Worm (Caenorhabditis elegans): ENCODE measurements around the gene C05C8.8.

Gene C05C8.8

DNA sequence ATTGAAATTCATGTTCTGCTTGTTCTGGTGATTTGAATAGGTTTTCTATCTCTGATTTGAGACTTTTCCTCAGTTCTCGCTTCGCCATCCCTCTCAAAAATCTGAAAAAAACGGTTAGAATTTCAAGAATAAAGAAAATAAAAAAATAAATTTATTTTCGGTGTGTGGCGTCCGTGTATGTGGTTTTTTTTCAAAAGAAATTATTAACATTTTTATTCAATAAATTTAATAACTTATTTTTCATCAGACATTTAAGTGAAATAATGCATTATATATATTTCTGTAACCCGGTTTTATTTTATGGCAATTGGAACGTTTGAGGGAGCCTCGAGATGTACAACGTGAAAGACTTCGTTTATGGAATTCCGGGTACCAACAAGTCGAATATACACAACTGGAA is 20.3 kb downstream of the C05C8.8 start, which contains the start of gene C05C8.5:
C05C8.5 (minus strand) TSS at position 101 of the 400 bp plus-strand sequence.
- no peak for TF ChIP-seq mls-2 (tag; optimal IDR thresholded peaks at IDR 0.05)
- no peak for TF ChIP-seq unc-39 (tag; optimal IDR thresholded peaks at IDR 0.05)
- TF ChIP-seq lsy-2 (tag; optimal IDR thresholded peaks at IDR 0.05): no peak
- TF ChIP-seq ceh-43 (GFP tag; optimal IDR thresholded peaks at IDR 0.05): no peak
- no peak for TF ChIP-seq tbx-8 (GFP tag; optimal IDR thresholded peaks at IDR 0.05)
- no peak for TF ChIP-seq pha-4 (tag; optimal IDR thresholded peaks at IDR 0.05)
- no peak for TF ChIP-seq elt-1 (tag; optimal IDR thresholded peaks at IDR 0.05; ENCODE audit: borderline replicate concordance, insufficient read depth)
- no peak for TF ChIP-seq ceh-83 (GFP tag; optimal IDR thresholded peaks at IDR 0.05)
- no peak for TF ChIP-seq nhr-28 (tag; optimal IDR thresholded peaks at IDR 0.05)
- no peak for TF ChIP-seq flh-1 (GFP tag; optimal IDR thresholded peaks at IDR 0.05)
- no peak for TF ChIP-seq mep-1 (tag; optimal IDR thresholded peaks at IDR 0.05)
- no peak for TF ChIP-seq bed-3 (GFP tag; optimal IDR thresholded peaks at IDR 0.05)
- TF ChIP-seq sptf-1 (tag; optimal IDR thresholded peaks at IDR 0.05): no peak
- TF ChIP-seq unc-120 (tag; optimal IDR thresholded peaks at IDR 0.05; ENCODE audit: poor library complexity, severe bottlenecking): no peak
- TF ChIP-seq mab-5 (tag; optimal IDR thresholded peaks at IDR 0.05): no peak
- TF ChIP-seq cnd-1 (tag; optimal IDR thresholded peaks at IDR 0.05): no peak

DNA sequence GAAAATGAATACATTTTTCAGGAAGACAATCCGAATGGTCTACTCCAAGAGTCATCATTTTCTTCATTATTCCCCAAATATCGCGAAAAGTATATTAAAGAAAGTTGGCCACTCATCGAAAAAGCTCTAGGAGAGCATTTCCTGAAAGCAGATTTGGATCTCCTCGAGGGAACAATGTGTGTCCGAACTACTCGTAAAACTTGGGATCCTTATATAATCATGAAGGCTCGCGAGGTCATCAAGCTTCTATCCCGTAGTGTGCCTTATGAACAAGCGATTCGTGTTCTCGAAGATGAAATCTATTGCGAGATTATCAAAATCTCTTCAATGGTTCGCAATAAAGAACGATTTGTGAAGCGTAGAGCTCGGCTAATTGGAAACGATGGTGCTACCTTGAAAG is 23.5 kb downstream of the C05C8.8 start:
- no peak for TF ChIP-seq cnd-1 (tag; optimal IDR thresholded peaks at IDR 0.05)
- no peak for TF ChIP-seq nhr-76 (tag; optimal IDR thresholded peaks at IDR 0.05)
- no peak for TF ChIP-seq unc-39 (tag; optimal IDR thresholded peaks at IDR 0.05)
- TF ChIP-seq ces-1 (GFP tag; optimal IDR thresholded peaks at IDR 0.05): no peak
- TF ChIP-seq pha-4 (tag; optimal IDR thresholded peaks at IDR 0.05): no peak
- no peak for TF ChIP-seq lin-32 (GFP tag; optimal IDR thresholded peaks at IDR 0.05)
- TF ChIP-seq sem-2 (GFP tag; optimal IDR thresholded peaks at IDR 0.05): no peak
- no peak for TF ChIP-seq zip-8 (tag; optimal IDR thresholded peaks at IDR 0.05)

DNA sequence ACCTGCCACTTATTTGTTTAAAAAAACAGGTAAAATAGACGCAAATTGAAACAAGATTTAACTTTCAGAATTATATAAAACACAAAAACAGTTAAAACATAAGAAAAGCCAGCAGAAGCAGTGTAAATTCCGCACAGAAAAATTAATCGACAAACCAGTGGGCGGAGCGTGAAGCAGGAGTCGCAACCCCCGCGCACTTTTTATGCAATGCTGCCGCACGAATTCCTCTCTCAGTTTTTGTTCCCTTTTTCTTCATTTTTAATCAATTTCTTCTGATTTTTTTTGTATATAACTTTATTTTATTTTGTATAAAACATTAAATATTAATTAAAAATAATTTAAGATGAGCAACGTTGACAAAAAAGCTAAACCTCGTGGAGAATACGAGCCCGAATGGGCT is 24.1 kb downstream of the C05C8.8 start, which contains the start of the genes gei-6 and krr-1:
gei-6 (minus strand) TSS at position 2 of the 400 bp plus-strand sequence.
krr-1 (plus strand) TSS at position 344 of the 400 bp plus-strand sequence.
- TF ChIP-seq nhr-12 (tag; optimal IDR thresholded peaks at IDR 0.05) (peak; percentile 46), tbx-8 (GFP tag; optimal IDR thresholded peaks at IDR 0.05) (peak; percentile 76), blmp-1 (tag; optimal IDR thresholded peaks at IDR 0.05) (peak; percentile 81), ceh-39 (tag; optimal IDR thresholded peaks at IDR 0.05) (no peak), lin-32 (GFP tag; optimal IDR thresholded peaks at IDR 0.05) (peak; percentile 74), elt-1 (tag; optimal IDR thresholded peaks at IDR 0.05; ENCODE audit: borderline replicate concordance, insufficient read depth) (peak; percentile 60), drap-1 (GFP tag; optimal IDR thresholded peaks at IDR 0.05) (peak; percentile 80), flh-1 (GFP tag; optimal IDR thresholded peaks at IDR 0.05) (peak; percentile 55), bed-3 (GFP tag; optimal IDR thresholded peaks at IDR 0.05) (peak; percentile 73), mab-5 (tag; optimal IDR thresholded peaks at IDR 0.05) (peak; percentile 31), nhr-76 (tag; optimal IDR thresholded peaks at IDR 0.05) (peak; percentile 44), lsy-2 (tag; optimal IDR thresholded peaks at IDR 0.05) (peak; percentile 65), pha-4 (tag; optimal IDR thresholded peaks at IDR 0.05) (peak; percentile 4), ztf-11 (tag; optimal IDR thresholded peaks at IDR 0.05) (peak; percentile 89), M03D4.4 (tag; optimal IDR thresholded peaks at IDR 0.05) (peak; percentile 91), mls-2 (tag; optimal IDR thresholded peaks at IDR 0.05) (peak; percentile 87), mep-1 (tag; optimal IDR thresholded peaks at IDR 0.05) (peak; percentile 82), elt-3 (tag; optimal IDR thresholded peaks at IDR 0.05) (peak; percentile 1), ces-1 (GFP tag; optimal IDR thresholded peaks at IDR 0.05) (peak; percentile 19), unc-39 (tag; optimal IDR thresholded peaks at IDR 0.05) (no peak), ceh-83 (GFP tag; optimal IDR thresholded peaks at IDR 0.05) (peak; percentile 70), sptf-1 (tag; optimal IDR thresholded peaks at IDR 0.05) (peak; percentile 94), unc-120 (tag; optimal IDR thresholded peaks at IDR 0.05; ENCODE audit: poor library complexity, severe bottlenecking) (peak; percentile 70), nhr-237 (tag; optimal IDR thresholded peaks at IDR 0.05) (peak; percentile 39), ceh-43 (GFP tag; optimal IDR thresholded peaks at IDR 0.05) (peak; percentile 89), lin-13 (tag; optimal IDR thresholded peaks at IDR 0.05) (peak; percentile 74), cnd-1 (tag; optimal IDR thresholded peaks at IDR 0.05) (peak; percentile 80), zip-8 (tag; optimal IDR thresholded peaks at IDR 0.05) (no peak), snpc-4 (tag; optimal IDR thresholded peaks at IDR 0.05) (no peak), nhr-28 (tag; optimal IDR thresholded peaks at IDR 0.05) (no peak), sem-2 (GFP tag; optimal IDR thresholded peaks at IDR 0.05) (peak; percentile 71), ham-2 (GFP tag; optimal IDR thresholded peaks at IDR 0.05) (peak; percentile 79), hlh-1 (tag; optimal IDR thresholded peaks at IDR 0.05) (peak; percentile 86), nhr-2 (tag; optimal IDR thresholded peaks at IDR 0.05) (no peak), unc-62 (GFP tag; optimal IDR thresholded peaks at IDR 0.05) (peak; percentile 7)

Data from whole organism, mixed stage, embryonic.